Worm (Caenorhabditis elegans): ENCODE measurements around the gene shc-2.

- TF ChIP-seq him-1 (tag; optimal IDR thresholded peaks at IDR 0.05) = no peak
- TF ChIP-seq dao-5 (tag; optimal IDR thresholded peaks at IDR 0.05) = no peak
Observed at ce11 chrII:5018578-5018977, 49.6 kb downstream of the shc-2 start.

Measured in whole organism, L4/young adult.